Fruit fly (Drosophila melanogaster): ENCODE data around the gene CG8028.

DNA sequence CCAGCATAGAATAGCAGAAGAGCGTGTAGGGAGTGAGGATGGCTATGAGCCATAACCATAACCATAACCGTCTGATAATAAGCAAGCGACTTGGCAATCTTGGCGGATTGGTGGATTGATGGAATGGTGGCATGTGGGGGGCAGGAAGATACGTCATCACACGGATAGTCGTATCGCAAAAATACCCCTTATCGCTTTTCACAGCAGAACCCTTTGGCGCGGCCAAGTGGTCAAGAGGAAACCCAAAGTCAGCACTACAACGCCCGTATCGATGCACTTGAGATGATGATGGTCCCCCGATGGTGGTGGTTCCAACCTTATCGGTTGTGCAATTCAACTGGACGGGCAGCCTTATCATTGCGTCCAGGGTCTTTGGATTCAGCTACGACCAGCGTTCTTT lies 5.3 kb upstream of the CG8028 start:
- no peak for TF ChIP-seq CG8478 (optimal IDR thresholded peaks at IDR 0.05)
- no peak for TF ChIP-seq CTCF (optimal IDR thresholded peaks at IDR 0.05)

All from S2 (cell line).